Worm (Caenorhabditis elegans) whole organism, mixed stage, embryonic: ENCODE measurements around the gene C39E9.7.

Source experiments
- M03D4.4 ChIP-seq: sonication (generic microtip); optimal IDR thresholded peaks from 2 replicates; lab custom pipeline; 2017; ENCODE audit warnings: mild to moderate bottlenecking, missing genetic modification characterization, missing compliant biosample characterization
- bed-3 ChIP-seq: fragments of 200-800 bp; sonication (Bioruptor generic); optimal IDR thresholded peaks from 3 replicates; lab custom pipeline; 2018; ENCODE audit warnings: mild to moderate bottlenecking, missing genetic modification characterization, moderate library complexity, missing compliant biosample characterization
- blmp-1 ChIP-seq: fragments of 150-350 bp; optimal IDR thresholded peaks from 2 replicates; lab custom pipeline; 2014; ENCODE audit warnings: missing biosample characterization, missing genetic modification characterization
- ceh-39 ChIP-seq: fragments of 150-350 bp; optimal IDR thresholded peaks from 2 replicates; lab custom pipeline; 2014; ENCODE audit warnings: missing biosample characterization, missing genetic modification characterization
- ceh-43 ChIP-seq: fragments of 200-800 bp; sonication (Bioruptor generic); optimal IDR thresholded peaks from 2 replicates; lab custom pipeline; 2018; ENCODE audit warnings: mild to moderate bottlenecking, missing genetic modification characterization, moderate library complexity, missing compliant biosample characterization
- ceh-83 ChIP-seq: fragments of 200-800 bp; sonication (Bioruptor generic); optimal IDR thresholded peaks from 2 replicates; lab custom pipeline; 2018; ENCODE audit warnings: mild to moderate bottlenecking, missing genetic modification characterization, missing compliant biosample characterization
- ces-1 ChIP-seq: fragments of 150-350 bp; optimal IDR thresholded peaks from 2 replicates; lab custom pipeline; 2014; ENCODE audit warnings: missing biosample characterization, missing genetic modification reagents, missing genetic modification characterization
- cnd-1 ChIP-seq: fragments of 200-800 bp; sonication (Bioruptor generic); optimal IDR thresholded peaks from 2 replicates; lab custom pipeline; 2018; ENCODE audit warnings: mild to moderate bottlenecking, missing genetic modification characterization, missing compliant biosample characterization
- elt-1 ChIP-seq: sonication (generic microtip); optimal IDR thresholded peaks from 2 replicates; lab custom pipeline; 2017; ENCODE audit warnings: missing genetic modification characterization, mild to moderate bottlenecking, missing compliant biosample characterization, antibody characterized with exemption, moderate library complexity, borderline replicate concordance; ENCODE audit not compliant: insufficient read depth
- elt-3 ChIP-seq: fragments of 150-350 bp; optimal IDR thresholded peaks from 2 replicates; lab custom pipeline; 2014; ENCODE audit warnings: missing biosample characterization, missing genetic modification characterization
- flh-1 ChIP-seq: fragments of 200-800 bp; sonication (Bioruptor generic); optimal IDR thresholded peaks from 2 replicates; lab custom pipeline; 2018; ENCODE audit warnings: mild to moderate bottlenecking, missing genetic modification characterization, moderate library complexity, missing compliant biosample characterization
- ham-2 ChIP-seq: fragments of 200-800 bp; sonication (Bioruptor generic); optimal IDR thresholded peaks from 2 replicates; lab custom pipeline; 2018; ENCODE audit warnings: mild to moderate bottlenecking, missing genetic modification characterization, missing compliant biosample characterization
- hlh-1 ChIP-seq: fragments of 150-350 bp; optimal IDR thresholded peaks from 2 replicates; lab custom pipeline; 2014; ENCODE audit warnings: missing biosample characterization, missing genetic modification reagents, missing genetic modification characterization
- lin-13 ChIP-seq: fragments of 150-350 bp; optimal IDR thresholded peaks from 2 replicates; lab custom pipeline; 2014; ENCODE audit warnings: missing biosample characterization, missing genetic modification characterization
- lin-32 ChIP-seq: fragments of 200-800 bp; sonication (Bioruptor generic); optimal IDR thresholded peaks from 2 replicates; lab custom pipeline; 2018; ENCODE audit warnings: mild to moderate bottlenecking, missing genetic modification characterization, missing compliant biosample characterization
- lsy-2 ChIP-seq: fragments of 150-350 bp; optimal IDR thresholded peaks from 2 replicates; lab custom pipeline; 2014; ENCODE audit warnings: missing biosample characterization, missing genetic modification characterization
- mab-5 ChIP-seq: fragments of 150-350 bp; optimal IDR thresholded peaks from 2 replicates; lab custom pipeline; 2014; ENCODE audit warnings: missing biosample characterization, missing genetic modification characterization
- mep-1 ChIP-seq: fragments of 150-350 bp; optimal IDR thresholded peaks from 2 replicates; lab custom pipeline; 2017; ENCODE audit warnings: missing biosample characterization, missing genetic modification reagents, missing genetic modification characterization, inconsistent platforms
- mls-2 ChIP-seq: sonication (generic microtip); optimal IDR thresholded peaks from 2 replicates; lab custom pipeline; 2016; ENCODE audit warnings: mild to moderate bottlenecking, missing genetic modification characterization, moderate library complexity, missing compliant biosample characterization
- nhr-12 ChIP-seq: fragments of 150-350 bp; optimal IDR thresholded peaks from 2 replicates; lab custom pipeline; 2014; ENCODE audit warnings: missing biosample characterization, missing genetic modification characterization
- nhr-2 ChIP-seq: fragments of 150-350 bp; optimal IDR thresholded peaks from 2 replicates; lab custom pipeline; 2014; ENCODE audit warnings: missing biosample characterization, missing genetic modification characterization
- nhr-237 ChIP-seq: fragments of 150-350 bp; optimal IDR thresholded peaks from 2 replicates; lab custom pipeline; 2014; ENCODE audit warnings: missing biosample characterization, missing genetic modification characterization
- nhr-28 ChIP-seq: fragments of 150-350 bp; optimal IDR thresholded peaks from 2 replicates; lab custom pipeline; 2014; ENCODE audit warnings: missing biosample characterization, missing genetic modification characterization
- nhr-76 ChIP-seq: sonication (generic microtip); optimal IDR thresholded peaks from 2 replicates; lab custom pipeline; 2017; ENCODE audit warnings: missing biosample characterization, missing genetic modification characterization
- pha-4 ChIP-seq: fragments of 150-350 bp; optimal IDR thresholded peaks from 2 replicates; lab custom pipeline; 2018; ENCODE audit warnings: missing biosample characterization, missing genetic modification reagents, missing genetic modification characterization
- snpc-4 ChIP-seq: fragments of 150-350 bp; optimal IDR thresholded peaks from 2 replicates; lab custom pipeline; 2014; ENCODE audit warnings: missing biosample characterization, missing genetic modification characterization
- sptf-1 ChIP-seq: sonication (generic microtip); optimal IDR thresholded peaks from 2 replicates; lab custom pipeline; 2017; ENCODE audit warnings: mild to moderate bottlenecking, missing genetic modification characterization, moderate library complexity, missing compliant biosample characterization
- tbx-8 ChIP-seq: fragments of 200-800 bp; sonication (Bioruptor generic); optimal IDR thresholded peaks from 2 replicates; lab custom pipeline; 2018; ENCODE audit warnings: mild to moderate bottlenecking, missing genetic modification characterization, moderate library complexity, missing compliant biosample characterization
- unc-120 ChIP-seq: sonication (generic microtip); optimal IDR thresholded peaks from 2 replicates; lab custom pipeline; 2017; ENCODE audit warnings: missing genetic modification characterization, missing compliant biosample characterization; ENCODE audit not compliant: poor library complexity, severe bottlenecking
- unc-39 ChIP-seq: fragments of 150-350 bp; optimal IDR thresholded peaks from 2 replicates; lab custom pipeline; 2014; ENCODE audit warnings: missing biosample characterization, missing genetic modification characterization
- unc-62 ChIP-seq: fragments of 150-350 bp; optimal IDR thresholded peaks from 2 replicates; lab custom pipeline; 2014; ENCODE audit warnings: missing biosample characterization, missing genetic modification reagents, missing genetic modification characterization
- ztf-11 ChIP-seq: fragments of 150-350 bp; optimal IDR thresholded peaks from 2 replicates; lab custom pipeline; 2014; ENCODE audit warnings: missing biosample characterization, missing genetic modification characterization

C39E9.7 gene

DNA sequence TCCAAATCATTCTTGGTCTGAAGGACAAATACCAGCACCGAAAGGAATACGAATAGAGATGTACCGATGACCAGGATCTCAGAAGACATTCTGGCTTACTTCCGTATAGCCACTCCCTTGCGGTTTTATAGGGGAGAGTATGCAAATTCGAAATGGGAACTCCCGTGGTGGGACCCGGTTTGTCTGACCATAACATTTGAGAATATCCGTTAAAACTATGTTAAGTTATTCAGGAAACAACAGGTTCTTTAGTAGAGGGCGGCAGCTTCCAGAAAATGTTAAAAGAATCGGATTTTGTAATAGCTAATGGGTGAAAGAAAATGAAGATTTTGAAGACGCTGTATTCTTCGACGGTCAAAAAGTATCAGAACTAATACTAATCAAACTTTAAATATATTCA is 9.3 kb downstream of the C39E9.7 start, which contains the start of gene col-131:
TSS of gene col-131 (minus strand) at position 101 of the 400 bp plus-strand sequence.
- TF ChIP-seq unc-120 (tag; lab: Kevin White, UChicago) (no peak), lin-13 (tag; lab: Kevin White, UChicago) (no peak), ces-1 (GFP tag; lab: Kevin White, UChicago) (no peak), mls-2 (tag; lab: Kevin White, UChicago) (no peak), tbx-8 (no peak), bed-3 (no peak), nhr-28 (tag; lab: Kevin White, UChicago) (no peak), mep-1 (tag; lab: Kevin White, UChicago) (no peak)

DNA sequence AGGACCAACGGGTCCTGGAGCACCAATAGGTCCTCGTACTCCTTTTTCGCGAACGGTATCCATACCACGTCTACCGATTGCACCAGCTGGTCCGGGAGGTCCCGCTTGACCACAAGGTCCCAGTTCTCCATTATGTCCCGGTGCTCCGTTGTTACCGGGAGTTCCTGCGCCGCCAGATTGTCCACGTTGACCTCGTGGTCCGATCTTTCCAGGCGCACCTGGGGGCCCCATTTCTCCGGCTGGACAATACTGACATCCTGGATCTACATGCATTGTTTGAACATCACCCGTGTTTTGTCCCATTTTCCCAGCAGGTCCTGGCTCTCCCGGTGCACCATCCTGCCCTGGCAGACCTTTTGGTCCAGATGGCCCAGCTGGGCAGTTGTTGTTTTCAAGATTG is 10.5 kb downstream of the C39E9.7 start:
- no peak for TF ChIP-seq tbx-8
- TF ChIP-seq ces-1 (GFP tag; lab: Kevin White, UChicago) = no peak
- no peak for TF ChIP-seq unc-120 (tag; lab: Kevin White, UChicago)
- TF ChIP-seq elt-3 (tag; lab: Kevin White, UChicago) = no peak
- no peak for TF ChIP-seq hlh-1 (tag; lab: Kevin White, UChicago)
- TF ChIP-seq unc-39 (tag; lab: Kevin White, UChicago) = no peak
- no peak for TF ChIP-seq unc-62 (GFP tag; lab: Kevin White, UChicago)
- TF ChIP-seq nhr-76 (tag; lab: Kevin White, UChicago) = no peak
- TF ChIP-seq bed-3 = no peak
- TF ChIP-seq flh-1 (GFP tag; lab: Kevin White, UChicago) = no peak
- no peak for TF ChIP-seq cnd-1

DNA sequence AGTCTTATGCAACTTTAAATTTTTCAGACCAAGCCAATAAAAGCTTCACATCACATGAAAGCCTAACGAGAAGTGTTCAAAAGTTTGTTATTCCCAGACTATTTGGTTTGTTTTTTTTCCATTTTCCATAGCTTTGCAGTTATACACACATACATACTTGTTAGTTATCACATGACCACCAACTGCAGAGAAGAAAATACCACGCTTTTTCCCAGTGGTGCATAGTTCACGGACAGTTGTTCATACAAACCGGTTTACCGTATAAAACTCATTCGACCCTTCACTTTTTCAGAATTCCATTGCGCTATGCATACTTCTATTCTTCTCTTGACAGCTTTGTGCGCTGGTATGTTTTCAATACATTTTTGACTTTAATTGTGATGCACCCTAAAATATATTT is 12.8 kb downstream of the C39E9.7 start, which contains the start of gene scl-5:
TSS of gene scl-5 (plus strand) at position 301 of the 400 bp plus-strand sequence.
- no peak for TF ChIP-seq snpc-4
- no peak for TF ChIP-seq lin-13 (tag; lab: Kevin White, UChicago)
- no peak for TF ChIP-seq lin-32 (GFP tag; lab: Kevin White, UChicago)
- no peak for TF ChIP-seq mls-2 (tag; lab: Kevin White, UChicago)
- no peak for TF ChIP-seq M03D4.4 (tag; lab: Kevin White, UChicago)
- TF ChIP-seq elt-3 (tag; lab: Kevin White, UChicago) = no peak
- no peak for TF ChIP-seq unc-39 (tag; lab: Kevin White, UChicago)
- TF ChIP-seq flh-1 (GFP tag; lab: Kevin White, UChicago) = no peak
- TF ChIP-seq pha-4 (tag; lab: Kevin White, UChicago) = no peak
- no peak for TF ChIP-seq nhr-237
- TF ChIP-seq nhr-28 (tag; lab: Kevin White, UChicago) = no peak
- TF ChIP-seq unc-62 (GFP tag; lab: Kevin White, UChicago) = no peak
- TF ChIP-seq ham-2 (GFP tag; lab: Kevin White, UChicago) = no peak
- TF ChIP-seq lsy-2 (tag; lab: Kevin White, UChicago) = no peak
- TF ChIP-seq hlh-1 (tag; lab: Kevin White, UChicago) = no peak
- no peak for TF ChIP-seq ceh-83 (GFP tag; lab: Kevin White, UChicago)
- no peak for TF ChIP-seq mab-5 (tag; lab: Kevin White, UChicago)
- no peak for TF ChIP-seq ces-1 (GFP tag; lab: Kevin White, UChicago)
- TF ChIP-seq tbx-8 = no peak

DNA sequence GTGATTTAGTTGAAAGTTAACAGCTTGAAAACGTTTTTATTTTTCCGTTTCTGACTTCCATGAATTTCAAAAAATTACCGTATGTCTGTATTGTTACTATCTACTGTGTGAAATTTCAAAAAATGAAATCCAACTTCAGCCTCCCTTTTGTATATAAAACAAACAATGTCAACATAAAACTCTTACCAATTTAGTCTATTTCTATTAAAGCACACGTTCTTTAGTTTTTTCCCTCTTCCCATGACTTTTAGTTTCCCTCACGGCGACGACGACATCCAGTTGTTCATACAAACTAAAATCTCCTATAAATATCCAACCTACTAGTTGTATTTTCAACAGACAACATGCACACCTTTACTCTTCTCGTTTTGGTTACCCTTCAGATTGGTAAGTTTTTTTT is 17.2 kb downstream of the C39E9.7 start, which contains the start of gene scl-3:
TSS of gene scl-3 (plus strand) at position 301 of the 400 bp plus-strand sequence.
- no peak for TF ChIP-seq blmp-1 (tag; lab: Kevin White, UChicago)
- TF ChIP-seq ceh-83 (GFP tag; lab: Kevin White, UChicago) = no peak
- no peak for TF ChIP-seq ceh-39
- TF ChIP-seq sptf-1 = no peak
- no peak for TF ChIP-seq ztf-11 (tag; lab: Kevin White, UChicago)
- TF ChIP-seq nhr-12 (tag; lab: Kevin White, UChicago) = no peak
- no peak for TF ChIP-seq mep-1 (tag; lab: Kevin White, UChicago)
- no peak for TF ChIP-seq snpc-4
- TF ChIP-seq unc-62 (GFP tag; lab: Kevin White, UChicago) = no peak
- no peak for TF ChIP-seq elt-1
- TF ChIP-seq nhr-28 (tag; lab: Kevin White, UChicago) = no peak
- TF ChIP-seq pha-4 (tag; lab: Kevin White, UChicago) = no peak
- TF ChIP-seq mls-2 (tag; lab: Kevin White, UChicago) = no peak
- no peak for TF ChIP-seq flh-1 (GFP tag; lab: Kevin White, UChicago)

DNA sequence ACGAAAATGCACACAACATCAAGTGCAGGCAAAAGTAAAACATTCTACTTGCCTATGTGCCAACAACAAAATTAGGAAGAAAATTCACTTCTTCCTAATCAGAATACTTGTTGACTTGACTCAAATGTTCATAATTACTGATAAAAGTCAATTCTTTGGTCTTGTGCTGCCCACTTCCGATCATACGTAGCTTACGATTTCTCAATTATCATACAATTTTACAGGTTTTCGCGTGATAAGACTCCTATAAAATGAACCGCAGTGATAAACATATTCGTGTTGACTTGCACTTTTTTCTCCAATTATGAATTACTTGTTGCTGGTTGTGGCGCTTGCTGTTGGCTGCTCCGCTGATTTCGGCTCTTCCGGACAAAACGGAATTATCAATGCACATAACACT is 19.1 kb downstream of the C39E9.7 start, which contains the start of gene scl-2:
TSS of gene scl-2 (plus strand) at position 293 of the 400 bp plus-strand sequence.
- no peak for TF ChIP-seq lin-32 (GFP tag; lab: Kevin White, UChicago)
- TF ChIP-seq ceh-43 (GFP tag; lab: Kevin White, UChicago) = no peak
- TF ChIP-seq nhr-2 (tag; lab: Kevin White, UChicago) = no peak
- TF ChIP-seq ceh-39 = no peak
- no peak for TF ChIP-seq snpc-4
- no peak for TF ChIP-seq bed-3
- no peak for TF ChIP-seq tbx-8
- TF ChIP-seq lin-13 (tag; lab: Kevin White, UChicago) = no peak
- TF ChIP-seq flh-1 (GFP tag; lab: Kevin White, UChicago) = no peak
